Fruit fly (Drosophila melanogaster) whole organism, pupa: ENCODE results near the gene CG4025.

Experiments
- CG10348 ChIP-seq: fragments of 200-800 bp; sonication (Bioruptor generic); IDR thresholded peaks from 2 replicates; pipeline ENCODE4 v1.3.6; 2022; ENCODE audit warnings: missing biosample characterization, missing genetic modification characterization
- CG12605 ChIP-seq: fragments of 200-800 bp; sonication (Bioruptor generic); IDR thresholded peaks from 2 replicates; pipeline ENCODE4 v1.3.6; 2022; ENCODE audit warnings: missing biosample characterization, missing genetic modification characterization
- CG13204 ChIP-seq: fragments of 200-800 bp; sonication (Bioruptor generic); optimal IDR thresholded peaks from 2 replicates; lab custom pipeline; 2018; ENCODE audit warnings: missing biosample characterization, mild to moderate bottlenecking, missing genetic modification characterization, moderate library complexity
- CG14655 ChIP-seq: fragments of 200-800 bp; sonication (Bioruptor generic); optimal IDR thresholded peaks from 3 replicates; lab custom pipeline; 2017; ENCODE audit warnings: mild to moderate bottlenecking, missing biosample characterization, missing genetic modification reagents, missing genetic modification characterization
- CG15710 ChIP-seq: fragments of 200-800 bp; sonication (Bioruptor generic); optimal IDR thresholded peaks from 2 replicates; lab custom pipeline; 2018; ENCODE audit warnings: missing biosample characterization, mild to moderate bottlenecking, missing genetic modification characterization, moderate library complexity
- CG17806 ChIP-seq: fragments of 200-800 bp; sonication (Bioruptor generic); optimal IDR thresholded peaks from 2 replicates; lab custom pipeline; 2018; ENCODE audit warnings: missing biosample characterization, mild to moderate bottlenecking, missing genetic modification characterization, moderate library complexity
- CG32121 ChIP-seq: fragments of 200-800 bp; sonication (Bioruptor generic); IDR thresholded peaks from 2 replicates; pipeline ENCODE4 v1.3.6; 2022; ENCODE audit warnings: missing biosample characterization, missing genetic modification characterization
- CG34367 ChIP-seq: fragments of 200-800 bp; sonication (Bioruptor generic); optimal IDR thresholded peaks from 2 replicates; lab custom pipeline; 2018; ENCODE audit warnings: missing biosample characterization, mild to moderate bottlenecking, missing genetic modification characterization
- CG4496 ChIP-seq: fragments of 200-800 bp; sonication (Bioruptor generic); IDR thresholded peaks from 3 replicates; pipeline ENCODE4 v1.3.6; 2022; ENCODE audit warnings: missing biosample characterization, missing genetic modification characterization
- CG8159 ChIP-seq: fragments of 200-800 bp; sonication (Bioruptor generic); optimal IDR thresholded peaks from 3 replicates; lab custom pipeline; 2018; ENCODE audit warnings: missing biosample characterization, mild to moderate bottlenecking, missing genetic modification characterization, moderate library complexity
- CG8301 ChIP-seq: fragments of 200-800 bp; sonication (Bioruptor generic); optimal IDR thresholded peaks from 2 replicates; lab custom pipeline; 2018; ENCODE audit warnings: missing biosample characterization, mild to moderate bottlenecking, missing genetic modification characterization
- CG9948 ChIP-seq: fragments of 200-800 bp; sonication (Bioruptor generic); optimal IDR thresholded peaks from 2 replicates; lab custom pipeline; 2018; ENCODE audit warnings: missing biosample characterization, mild to moderate bottlenecking, missing genetic modification characterization, moderate library complexity
- D1 ChIP-seq: fragments of 200-800 bp; sonication (Bioruptor generic); optimal IDR thresholded peaks from 2 replicates; lab custom pipeline; 2018; ENCODE audit warnings: missing biosample characterization, mild to moderate bottlenecking, missing genetic modification characterization, moderate library complexity
- EcR ChIP-seq: fragments of 200-800 bp; sonication (Bioruptor generic); optimal IDR thresholded peaks from 3 replicates; lab custom pipeline; 2019; ENCODE audit warnings: missing biosample characterization, missing genetic modification characterization, mild to moderate bottlenecking, moderate library complexity, missing genetic modification reagents
- Ets98B ChIP-seq: fragments of 200-800 bp; sonication (Bioruptor generic); IDR thresholded peaks from 2 replicates; pipeline ENCODE4 v1.3.6; 2022; ENCODE audit warnings: missing biosample characterization, missing genetic modification characterization
- Pif1A ChIP-seq: fragments of 200-800 bp; sonication (Bioruptor generic); optimal IDR thresholded peaks from 3 replicates; lab custom pipeline; 2016; ENCODE audit warnings: missing biosample characterization, missing genetic modification characterization
- Pif1B ChIP-seq: fragments of 200-800 bp; sonication (Bioruptor generic); optimal IDR thresholded peaks from 3 replicates; lab custom pipeline; 2016; ENCODE audit warnings: missing biosample characterization, missing genetic modification characterization
- Snoo ChIP-seq: fragments of 200-800 bp; sonication (Bioruptor generic); optimal IDR thresholded peaks from 3 replicates; lab custom pipeline; 2017; ENCODE audit warnings: missing biosample characterization, mild to moderate bottlenecking, missing genetic modification characterization, inconsistent platforms
- fd96Ca ChIP-seq: fragments of 200-800 bp; sonication (Bioruptor generic); IDR thresholded peaks from 3 replicates; pipeline ENCODE4 v1.3.6; 2022; ENCODE audit warnings: missing biosample characterization, missing genetic modification characterization
- gl ChIP-seq: fragments of 200-800 bp; sonication (Bioruptor generic); optimal IDR thresholded peaks from 2 replicates; lab custom pipeline; 2018; ENCODE audit warnings: missing biosample characterization, mild to moderate bottlenecking, missing genetic modification characterization
- rn ChIP-seq: fragments of 200-800 bp; sonication (Bioruptor generic); IDR thresholded peaks from 2 replicates; pipeline ENCODE4 v1.3.6; 2022; ENCODE audit warnings: missing biosample characterization, missing genetic modification characterization

CG4025 gene

DNA sequence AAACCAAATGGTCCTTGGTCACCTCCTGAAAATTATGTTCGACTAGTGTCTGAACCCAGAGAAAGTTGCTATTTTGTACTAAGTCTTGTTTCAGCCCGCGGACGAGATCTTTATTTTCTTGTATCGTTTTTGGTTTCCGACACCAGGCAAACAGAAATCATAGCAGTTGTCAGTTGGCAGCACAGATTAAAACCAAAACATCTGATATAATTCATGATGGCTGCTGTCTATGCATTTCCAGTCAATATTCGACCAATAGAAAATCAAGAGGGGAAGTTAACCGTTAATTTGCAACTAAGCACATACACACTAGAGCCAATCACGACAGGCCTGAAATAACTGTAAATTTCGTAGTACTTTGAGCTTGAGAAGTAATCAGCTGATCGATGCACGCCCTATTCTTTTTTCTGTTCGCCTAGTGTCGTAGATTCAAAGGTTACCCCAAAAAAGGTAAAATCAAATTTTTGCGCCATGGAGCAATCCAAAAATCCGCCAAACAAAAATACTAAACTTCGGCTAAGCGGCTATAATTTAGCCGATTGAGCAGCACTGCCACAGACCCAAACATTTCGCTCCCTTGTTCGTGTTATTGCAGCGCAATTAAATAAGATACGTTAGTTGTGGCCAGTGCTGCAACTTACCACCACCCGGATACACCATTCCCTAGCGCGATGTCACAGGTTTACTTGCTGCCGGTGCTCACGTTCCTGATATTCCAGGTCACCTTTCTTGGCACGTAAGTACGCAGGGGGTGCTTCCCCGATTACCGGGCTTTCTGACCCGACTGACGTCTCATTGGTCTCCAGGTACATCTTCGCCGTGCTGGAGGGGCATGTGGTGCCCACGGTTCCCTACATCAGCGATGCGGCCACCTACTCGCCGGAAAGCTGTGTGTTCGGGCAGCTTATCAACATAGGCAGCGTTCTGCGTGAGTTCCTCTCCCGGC, at the start of gene CG4025:
CG4025 (plus strand) TSS at position 555 of the 946 bp plus-strand sequence.
- TF ChIP-seq CG4496 (GFP tag; lab: Robert Waterston, UW) (no peak), CG32121 (no peak), CG14655 (GFP tag; lab: Kevin White, UChicago) (no peak), CG9948 (tag; lab: Kevin White, UChicago) (no peak), CG34367 (no peak), rn (GFP tag; lab: Robert Waterston, UW) (no peak), EcR (GFP tag; lab: Kevin White, UChicago) (no peak), CG13204 (GFP tag; lab: Kevin White, UChicago) (no peak), CG8159 (tag; lab: Kevin White, UChicago) (no peak), CG17806 (tag; lab: Kevin White, UChicago) (no peak), Ets98B (GFP tag; lab: Robert Waterston, UW) (no peak), CG10348 (GFP tag; lab: Robert Waterston, UW) (no peak), Pif1B (GFP tag; lab: Kevin White, UChicago) (no peak), fd96Ca (GFP tag; lab: Robert Waterston, UW) (no peak), CG8301 (tag; lab: Kevin White, UChicago) (no peak), CG12605 (no peak), Pif1A (GFP tag; lab: Kevin White, UChicago) (no peak), D1 (tag; lab: Kevin White, UChicago) (no peak)

DNA sequence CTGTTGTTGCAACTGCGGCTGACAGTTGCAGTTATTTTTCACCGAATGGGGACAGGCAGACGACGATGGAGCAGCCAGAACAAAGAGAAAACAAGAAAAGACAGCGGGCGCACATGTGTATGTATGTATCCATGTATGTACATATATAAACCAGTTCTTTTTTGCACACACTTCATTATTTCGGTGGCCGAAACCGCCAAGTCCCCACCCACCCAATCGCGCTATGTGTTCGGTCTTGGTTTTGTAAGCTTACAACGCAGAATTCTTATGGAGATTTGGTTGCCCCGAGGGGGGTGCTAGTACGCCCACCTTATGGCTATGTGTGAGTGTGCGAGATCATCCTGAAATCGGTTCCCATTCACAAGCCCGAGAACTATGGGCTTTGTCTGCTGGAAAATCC, 45.5 kb upstream of the CG4025 start:
- TF ChIP-seq CG15710 (no peak), CG13204 (GFP tag; lab: Kevin White, UChicago) (peak; percentile 26)

DNA sequence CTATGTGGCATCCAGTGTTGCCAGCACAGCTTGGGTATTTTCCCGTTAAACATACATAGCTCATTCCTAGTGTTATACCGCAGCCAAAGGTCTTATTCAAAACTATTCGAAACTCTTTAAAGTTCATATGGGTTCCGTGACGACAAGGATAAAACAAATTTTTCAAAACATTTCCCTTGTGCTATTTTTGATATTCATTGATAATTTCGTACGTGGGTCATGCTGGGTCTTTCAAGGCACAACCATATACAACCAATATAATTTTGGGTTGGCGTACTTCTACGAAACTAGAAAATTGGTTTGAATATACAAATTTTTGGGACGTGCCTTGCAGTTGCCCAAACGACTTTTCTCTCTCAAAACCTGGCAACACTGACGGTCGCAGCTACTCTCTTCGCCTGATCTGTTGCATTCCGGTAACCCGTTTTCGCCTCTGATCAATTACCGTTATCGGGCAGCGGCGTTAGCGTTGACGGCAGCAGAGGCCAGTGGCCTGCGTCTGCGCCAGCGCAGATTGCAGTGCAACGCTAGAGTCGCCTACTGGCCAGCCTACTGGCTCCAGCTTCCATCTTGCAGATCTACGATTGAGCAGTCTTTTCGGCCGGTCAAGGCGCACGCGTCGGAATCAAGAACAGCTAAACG, 44.5 kb upstream of the CG4025 start:
- TF ChIP-seq CG34367: no peak
- peak; percentile 35 for TF ChIP-seq CG8301 (tag; lab: Kevin White, UChicago)
- TF ChIP-seq CG14655 (GFP tag; lab: Kevin White, UChicago): peak; percentile 6
- TF ChIP-seq EcR (GFP tag; lab: Kevin White, UChicago): peak; percentile 61

DNA sequence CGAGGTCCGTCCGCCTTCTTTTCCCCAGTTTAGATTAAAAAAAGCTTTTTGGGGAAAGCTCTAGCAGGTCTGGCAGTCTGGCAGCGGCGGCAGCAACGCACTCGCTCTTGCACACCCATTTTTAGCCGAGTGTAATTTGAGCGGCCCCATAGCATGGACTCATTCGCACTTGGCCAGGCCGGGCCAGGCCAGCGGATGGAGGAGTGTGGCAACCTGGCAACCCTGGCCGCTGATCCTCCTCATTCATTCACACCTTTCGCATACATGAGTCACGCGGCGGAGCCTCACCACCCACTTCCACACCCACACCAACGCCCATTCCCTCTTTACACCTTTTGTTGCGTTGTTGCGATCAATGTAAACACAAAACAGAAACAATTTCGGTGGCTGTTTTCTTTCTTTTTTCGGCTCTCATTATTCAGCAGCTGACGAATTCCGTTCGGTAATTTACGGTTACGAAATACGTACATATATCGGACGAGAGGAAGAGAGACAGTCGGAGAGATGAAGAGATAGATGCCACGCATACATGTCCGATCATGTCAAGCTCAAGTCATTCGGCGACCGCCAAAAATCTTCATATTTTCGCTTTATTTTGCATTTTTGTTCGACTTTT, 43.8 kb upstream of the CG4025 start:
- TF ChIP-seq CG32121 (0 out of 2 replicates have a peak, but pooled peaks have one; percentile 11), EcR (GFP tag; lab: Kevin White, UChicago) (no peak)

- TF ChIP-seq CG8159 (tag; lab: Kevin White, UChicago) (no peak), rn (GFP tag; lab: Robert Waterston, UW) (no peak), CG32121 (0 out of 2 replicates have a peak, but pooled peaks have one; percentile 34), Ets98B (GFP tag; lab: Robert Waterston, UW) (peak; percentile 50; the same call in 1 of the 2 replicates), CG12605 (0 out of 2 replicates have a peak, but pooled peaks have one; percentile 8), fd96Ca (GFP tag; lab: Robert Waterston, UW) (0 out of 3 replicates have a peak, but pooled peaks have one; percentile 5), CG17806 (tag; lab: Kevin White, UChicago) (no peak), CG13204 (GFP tag; lab: Kevin White, UChicago) (peak; percentile 99), CG4496 (GFP tag; lab: Robert Waterston, UW) (peak; percentile 80)
Measured at dm6 chrX:2036383-2036782, 40.4 kb upstream of the CG4025 start.

DNA sequence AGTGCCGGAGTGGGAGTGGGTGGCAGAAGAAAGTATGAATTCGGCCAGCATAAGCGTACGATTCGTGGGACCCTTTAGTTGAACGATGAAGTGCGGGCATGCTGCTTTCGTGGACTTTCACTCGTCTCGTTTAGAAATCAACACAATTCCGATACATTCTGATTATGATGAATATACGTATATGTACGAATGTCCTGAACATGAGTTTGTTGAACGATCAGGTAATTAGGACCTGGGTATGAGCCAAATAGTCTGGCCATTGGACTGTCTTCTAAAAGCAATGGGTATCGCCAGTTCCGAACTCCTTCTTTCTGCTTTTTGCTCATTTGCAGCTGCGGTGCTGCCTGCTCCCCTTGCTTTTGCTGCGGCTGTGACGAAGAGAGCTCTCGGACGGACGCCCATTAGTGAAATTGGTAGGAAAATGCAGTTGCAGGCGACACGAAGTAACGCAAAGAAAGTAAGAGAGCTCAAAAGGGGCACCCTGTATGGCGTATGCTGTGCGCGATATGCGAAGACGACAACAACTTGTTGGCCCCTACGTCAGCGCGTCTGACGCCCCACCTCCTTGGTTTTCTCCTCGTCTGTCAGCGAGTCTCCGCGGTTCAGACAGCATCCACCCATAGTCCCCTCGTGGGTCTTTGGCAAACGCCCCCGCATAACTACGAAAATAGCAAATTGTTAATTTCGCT, 39.8 kb upstream of the CG4025 start:
- TF ChIP-seq Pif1B (GFP tag; lab: Kevin White, UChicago) (peak; percentile 1), CG32121 (no peak), CG8301 (tag; lab: Kevin White, UChicago) (peak; percentile 52), CG14655 (GFP tag; lab: Kevin White, UChicago) (peak; percentile 63), Pif1A (GFP tag; lab: Kevin White, UChicago) (peak; percentile 19)

DNA sequence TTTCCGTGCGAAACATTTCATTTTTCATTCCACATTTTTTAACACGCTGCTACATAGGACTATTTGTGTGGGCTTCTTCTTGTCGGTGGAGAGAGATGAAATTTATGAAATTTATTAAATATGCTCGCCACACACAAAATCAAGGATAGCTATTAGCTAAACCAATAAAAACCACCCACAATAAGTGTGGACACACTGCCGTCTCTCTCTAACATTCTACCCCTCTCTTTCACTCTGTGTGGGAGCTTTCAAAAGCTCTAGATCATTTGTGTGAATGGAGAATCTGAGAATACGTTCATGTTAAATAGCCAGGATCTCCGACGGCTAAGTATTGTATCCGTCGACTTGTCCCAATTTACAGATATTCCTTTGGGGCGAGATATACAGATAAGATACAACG, 39.2 kb upstream of the CG4025 start:
- no peak for TF ChIP-seq CG15710
- no peak for TF ChIP-seq CG8301 (tag; lab: Kevin White, UChicago)
- TF ChIP-seq Pif1A (GFP tag; lab: Kevin White, UChicago): no peak
- no peak for TF ChIP-seq CG12605
- no peak for TF ChIP-seq EcR (GFP tag; lab: Kevin White, UChicago)
- no peak for TF ChIP-seq CG14655 (GFP tag; lab: Kevin White, UChicago)
- TF ChIP-seq CG8159 (tag; lab: Kevin White, UChicago): no peak
- TF ChIP-seq Ets98B (GFP tag; lab: Robert Waterston, UW): no peak
- TF ChIP-seq Snoo (tag; lab: Kevin White, UChicago): no peak
- no peak for TF ChIP-seq CG10348 (GFP tag; lab: Robert Waterston, UW)
- no peak for TF ChIP-seq gl (tag; lab: Kevin White, UChicago)
- TF ChIP-seq rn (GFP tag; lab: Robert Waterston, UW): no peak
- TF ChIP-seq CG34367: no peak
- no peak for TF ChIP-seq CG9948 (tag; lab: Kevin White, UChicago)
- TF ChIP-seq CG17806 (tag; lab: Kevin White, UChicago): no peak
- no peak for TF ChIP-seq Pif1B (GFP tag; lab: Kevin White, UChicago)
